Worm (Caenorhabditis elegans) whole organism, L3 larva: ENCODE data around the gene gcp-2.2.
A peak's percentile ranks its signal among the peaks of the same experiment; 100 is the strongest.

Experiments used
- ZK546.5 ChIP-seq: sonication (generic microtip); optimal IDR thresholded peaks from 2 replicates; lab custom pipeline; 2017; ENCODE audit warnings: missing biosample characterization, missing genetic modification characterization
- aly-2 ChIP-seq: fragments of 150-350 bp; optimal IDR thresholded peaks from 2 replicates; lab custom pipeline; 2014; ENCODE audit warnings: missing biosample characterization, missing genetic modification characterization
- ama-1 ChIP-seq: fragments of 150-350 bp; optimal IDR thresholded peaks from 2 replicates; lab custom pipeline; 2018
- ceh-82 ChIP-seq: fragments of 150-350 bp; optimal IDR thresholded peaks from 2 replicates; lab custom pipeline; 2014; ENCODE audit warnings: missing biosample characterization, missing genetic modification characterization
- ceh-9 ChIP-seq: sonication (generic microtip); optimal IDR thresholded peaks from 2 replicates; lab custom pipeline; 2018; ENCODE audit warnings: missing biosample characterization, missing genetic modification characterization
- daf-12 ChIP-seq: fragments of 150-350 bp; optimal IDR thresholded peaks from 2 replicates; lab custom pipeline; 2014; ENCODE audit warnings: missing biosample characterization, missing genetic modification reagents, missing genetic modification characterization
- egl-27 ChIP-seq: sonication (generic microtip); optimal IDR thresholded peaks from 4 replicates; lab custom pipeline; 2017; ENCODE audit warnings: missing biosample characterization, missing genetic modification reagents, missing genetic modification characterization
- elt-1 ChIP-seq: fragments of 150-350 bp; optimal IDR thresholded peaks from 2 replicates; lab custom pipeline; 2014; ENCODE audit warnings: missing biosample characterization, missing genetic modification characterization
- elt-2 ChIP-seq: sonication (generic microtip); optimal IDR thresholded peaks from 2 replicates; lab custom pipeline; 2016; ENCODE audit warnings: missing genetic modification reagents, mild to moderate bottlenecking, missing genetic modification characterization, missing compliant biosample characterization
- eor-1 ChIP-seq, 2 experiments: fragments of 150-350 bp; optimal IDR thresholded peaks; 2 replicates each; lab custom pipeline; 2014 to 2018; ENCODE audit warnings: missing biosample characterization in 2 of 2, missing genetic modification characterization in 2 of 2
- fkh-10 ChIP-seq: sonication (generic microtip); optimal IDR thresholded peaks from 2 replicates; lab custom pipeline; 2017; ENCODE audit warnings: missing biosample characterization, missing genetic modification reagents, missing genetic modification characterization
- fkh-2 ChIP-seq: fragments of 150-350 bp; optimal IDR thresholded peaks from 2 replicates; lab custom pipeline; 2014; ENCODE audit warnings: missing biosample characterization, missing genetic modification reagents, missing genetic modification characterization
- fos-1 ChIP-seq: fragments of 150-350 bp; optimal IDR thresholded peaks from 2 replicates; lab custom pipeline; 2014; ENCODE audit warnings: missing biosample characterization, missing genetic modification characterization
- hmg-11 ChIP-seq: sonication (generic microtip); optimal IDR thresholded peaks from 2 replicates; lab custom pipeline; 2016; ENCODE audit warnings: missing genetic modification characterization, missing compliant biosample characterization
- jun-1 ChIP-seq: fragments of 150-350 bp; optimal IDR thresholded peaks from 2 replicates; lab custom pipeline; 2014; ENCODE audit warnings: missing biosample characterization, missing genetic modification reagents, missing genetic modification characterization
- lin-15B ChIP-seq: fragments of 150-350 bp; optimal IDR thresholded peaks from 2 replicates; lab custom pipeline; 2014; ENCODE audit warnings: missing biosample characterization, missing genetic modification characterization
- lin-39 ChIP-seq: fragments of 150-350 bp; optimal IDR thresholded peaks from 2 replicates; lab custom pipeline; 2018; ENCODE audit warnings: missing biosample characterization, missing genetic modification reagents, missing genetic modification characterization
- lsy-12 ChIP-seq: sonication (generic microtip); optimal IDR thresholded peaks from 2 replicates; lab custom pipeline; 2016; ENCODE audit warnings: mild to moderate bottlenecking, missing genetic modification characterization, missing compliant biosample characterization
- mdl-1 ChIP-seq: fragments of 150-350 bp; optimal IDR thresholded peaks from 2 replicates; lab custom pipeline; 2014; ENCODE audit warnings: missing biosample characterization, missing genetic modification characterization
- mml-1 ChIP-seq: fragments of 150-350 bp; sonication (generic microtip); optimal IDR thresholded peaks from 3 replicates; lab custom pipeline; 2014; ENCODE audit warnings: missing biosample characterization, missing genetic modification characterization
- nfya-1 ChIP-seq: sonication (generic microtip); optimal IDR thresholded peaks from 2 replicates; lab custom pipeline; 2017; ENCODE audit warnings: missing genetic modification characterization, mild to moderate bottlenecking, missing compliant biosample characterization, antibody characterized with exemption, moderate library complexity; ENCODE audit not compliant: insufficient read depth
- nhr-25 ChIP-seq: sonication (generic microtip); optimal IDR thresholded peaks from 2 replicates; lab custom pipeline; 2017; ENCODE audit warnings: missing biosample characterization, missing genetic modification characterization
- nhr-28 ChIP-seq: fragments of 150-350 bp; optimal IDR thresholded peaks from 2 replicates; lab custom pipeline; 2014; ENCODE audit warnings: missing biosample characterization, missing genetic modification characterization
- nhr-76 ChIP-seq: fragments of 150-350 bp; sonication (generic microtip); optimal IDR thresholded peaks from 5 replicates; lab custom pipeline; 2014; ENCODE audit warnings: missing biosample characterization, missing genetic modification characterization
- pha-4 ChIP-seq: fragments of 150-350 bp; optimal IDR thresholded peaks from 2 replicates; lab custom pipeline; 2014; ENCODE audit warnings: missing biosample characterization, missing genetic modification reagents, missing genetic modification characterization
- pqm-1 ChIP-seq: fragments of 150-350 bp; optimal IDR thresholded peaks from 2 replicates; lab custom pipeline; 2017; ENCODE audit warnings: missing biosample characterization, missing genetic modification characterization, inconsistent platforms
- sea-2 ChIP-seq: fragments of 150-350 bp; sonication (generic microtip); optimal IDR thresholded peaks from 4 replicates; lab custom pipeline; 2014; ENCODE audit warnings: missing biosample characterization, missing genetic modification reagents, missing genetic modification characterization
- skn-1 ChIP-seq: fragments of 150-350 bp; optimal IDR thresholded peaks from 2 replicates; lab custom pipeline; 2014; ENCODE audit warnings: missing biosample characterization, missing genetic modification characterization
- snpc-4 ChIP-seq: fragments of 150-350 bp; optimal IDR thresholded peaks from 2 replicates; lab custom pipeline; 2014; ENCODE audit warnings: missing biosample characterization, missing genetic modification characterization
- tbx-2 ChIP-seq: sonication (generic microtip); optimal IDR thresholded peaks from 2 replicates; lab custom pipeline; 2016; ENCODE audit warnings: mild to moderate bottlenecking, missing genetic modification characterization, missing compliant biosample characterization
- unc-39 ChIP-seq: sonication (generic microtip); optimal IDR thresholded peaks from 4 replicates; lab custom pipeline; 2017; ENCODE audit warnings: missing biosample characterization, missing genetic modification characterization
- zag-1 ChIP-seq: fragments of 150-350 bp; optimal IDR thresholded peaks from 2 replicates; lab custom pipeline; 2014; ENCODE audit warnings: missing biosample characterization, missing genetic modification characterization
- ztf-11 ChIP-seq: fragments of 150-350 bp; optimal IDR thresholded peaks from 2 replicates; lab custom pipeline; 2014; ENCODE audit warnings: missing biosample characterization, missing genetic modification characterization

Gene gcp-2.2

ce11 chrX:11551808-11552207 is 14.3 kb downstream of the gcp-2.2 start:
- TF ChIP-seq nhr-25 (tag; lab: Kevin White, UChicago) (no peak), elt-1 (no peak), nhr-28 (no peak), mdl-1 (tag; lab: Kevin White, UChicago) (no peak), zag-1 (no peak), tbx-2 (no peak), skn-1 (no peak), lsy-12 (tag; lab: Kevin White, UChicago) (no peak), sea-2 (GFP tag; lab: Kevin White, UChicago) (no peak), lin-15B (no peak), mml-1 (no peak), unc-39 (no peak), ZK546.5 (tag; lab: Kevin White, UChicago) (no peak), ceh-82 (tag; lab: Kevin White, UChicago) (no peak)
- TF ChIP-seq, all 47 proteins: peak for 0

DNA sequence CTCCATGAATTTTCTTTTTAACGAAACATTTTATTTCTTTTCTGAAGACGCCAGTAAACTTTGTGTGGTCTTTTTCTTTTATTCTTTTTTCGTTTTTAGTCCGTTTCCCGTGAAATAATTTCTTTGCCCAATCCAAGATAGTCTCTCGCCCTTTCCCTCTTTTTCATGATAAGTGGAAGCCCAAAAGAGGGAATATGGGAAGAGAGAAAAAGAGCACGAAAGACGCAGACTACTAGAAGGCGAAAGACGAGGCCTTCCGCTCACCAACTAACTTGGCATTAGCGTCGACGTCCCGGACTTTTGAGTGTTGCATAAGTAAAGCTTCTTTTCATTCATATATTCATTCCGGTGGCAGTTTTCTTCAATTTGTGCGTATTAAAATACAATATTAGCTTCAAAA is 15.4 kb downstream of the gcp-2.2 start:
- TF ChIP-seq fkh-2 (tag; lab: Kevin White, UChicago) (no peak), hmg-11 (no peak), ceh-82 (tag; lab: Kevin White, UChicago) (no peak), ztf-11 (tag; lab: Kevin White, UChicago) (no peak), nfya-1 (tag; lab: Kevin White, UChicago) (peak; percentile 47), lin-39 (tag; lab: Kevin White, UChicago) (no peak), egl-27 (tag; lab: Kevin White, UChicago) (no peak)

- TF ChIP-seq mml-1 = no peak
- TF ChIP-seq ZK546.5 (tag; lab: Kevin White, UChicago) = no peak
- no peak for TF ChIP-seq sea-2 (GFP tag; lab: Kevin White, UChicago)
- TF ChIP-seq hmg-11 = no peak
- no peak for TF ChIP-seq tbx-2
- TF ChIP-seq ztf-11 (tag; lab: Kevin White, UChicago) = no peak
- no peak for TF ChIP-seq fos-1 (tag; lab: Kevin White, UChicago)
- TF ChIP-seq nhr-76 (tag; lab: Kevin White, UChicago) = no peak
- no peak for TF ChIP-seq fkh-10 (GFP tag; lab: Kevin White, UChicago)
- TF ChIP-seq pqm-1 (tag; lab: Kevin White, UChicago) = no peak
Measured at ce11 chrX:11554522-11554921, 17.0 kb downstream of the gcp-2.2 start.

DNA sequence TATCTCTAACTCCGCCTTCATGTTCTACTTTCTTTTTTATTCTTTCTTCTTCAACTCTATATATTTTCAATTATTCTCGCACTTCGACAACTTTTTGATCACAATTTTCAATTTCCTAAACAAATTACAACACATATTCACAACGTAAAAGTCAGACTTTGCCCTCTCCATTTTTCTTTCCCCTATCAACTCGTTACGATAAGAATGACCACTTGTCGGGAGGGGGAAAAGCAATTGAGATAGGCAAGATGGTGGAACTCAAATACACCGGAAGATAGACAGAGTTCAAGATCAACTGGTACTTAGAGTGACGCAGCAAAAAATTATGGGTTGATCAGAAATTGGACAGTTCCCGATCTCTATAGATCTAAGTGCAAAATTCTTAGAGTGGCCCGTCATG is 17.5 kb downstream of the gcp-2.2 start:
- no peak for TF ChIP-seq mdl-1 (tag; lab: Kevin White, UChicago)
- TF ChIP-seq elt-2 = peak; percentile 59
- TF ChIP-seq pha-4 (tag; lab: Kevin White, UChicago) = peak; percentile 3
- TF ChIP-seq pqm-1 (tag; lab: Kevin White, UChicago) = peak; percentile 26
- no peak for TF ChIP-seq daf-12 (tag; lab: Kevin White, UChicago)

DNA sequence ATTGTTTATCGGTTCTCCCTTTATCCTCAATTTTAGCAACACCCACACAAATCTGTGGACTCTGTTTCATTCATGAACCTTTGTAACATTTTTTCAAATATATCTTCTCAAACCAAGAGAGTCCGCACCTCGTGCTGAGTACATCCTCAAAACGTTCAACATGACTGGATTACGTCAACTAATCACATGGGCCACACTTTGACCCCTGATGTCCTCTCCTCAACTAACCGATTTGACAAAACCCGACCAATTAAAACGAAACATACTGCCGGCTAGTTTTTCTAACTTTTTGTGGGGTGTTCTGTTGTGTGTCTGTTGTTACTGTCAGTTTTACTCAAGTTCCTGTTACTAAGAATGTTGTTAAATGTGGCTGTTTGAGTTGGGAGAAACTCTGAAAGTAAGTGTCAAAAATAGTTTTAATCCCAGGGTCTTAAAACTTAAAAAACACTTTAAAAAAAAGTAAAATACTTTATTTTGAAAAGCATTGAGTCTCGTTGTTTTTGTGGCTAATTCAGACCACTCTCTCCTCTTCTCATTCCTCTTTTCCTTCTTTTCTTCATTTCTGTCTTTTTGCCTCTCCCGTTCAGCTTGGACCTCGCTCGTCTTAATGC is 18.1 kb downstream of the gcp-2.2 start:
- no peak for TF ChIP-seq snpc-4 (tag; lab: Kevin White, UChicago)
- no peak for TF ChIP-seq ceh-9 (tag; lab: Kevin White, UChicago)
- TF ChIP-seq elt-1 = no peak
- no peak for TF ChIP-seq hmg-11

DNA sequence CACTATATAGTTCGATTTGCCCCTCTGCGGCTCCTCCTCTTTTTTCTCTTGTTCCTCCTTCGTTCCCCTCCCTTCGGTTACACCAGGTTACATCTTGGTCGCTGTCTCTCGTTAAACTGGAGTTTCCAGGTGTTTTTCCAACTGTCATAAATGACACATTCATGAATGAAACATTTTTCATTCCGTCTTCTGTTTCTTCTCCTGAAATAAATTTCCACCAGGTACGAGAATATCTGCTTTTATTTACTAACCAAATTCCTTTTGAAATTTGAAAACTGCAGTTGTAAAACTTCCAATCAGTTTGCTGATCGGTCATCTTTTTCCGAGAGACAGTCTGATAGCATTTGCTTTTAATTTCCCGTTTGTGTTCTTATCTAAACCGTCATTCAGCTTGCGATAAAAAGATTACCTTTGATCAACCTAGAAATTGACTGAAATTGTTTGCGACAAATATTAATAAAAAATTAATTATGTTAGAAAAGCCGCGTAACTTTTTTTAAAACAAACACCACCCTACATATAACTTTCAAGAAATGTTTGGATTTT is 18.8 kb downstream of the gcp-2.2 start, which contains the start of gene C35C5.10:
Gene C35C5.10 (plus strand): TSS at position 51 of the 546 bp plus-strand sequence.
- TF ChIP-seq eor-1 (tag; optimal IDR thresholded peaks at IDR 0.05; lab: Kevin White, UChicago) (no peak), nhr-28 (no peak), elt-2 (peak; percentile 72), jun-1 (no peak), pqm-1 (tag; lab: Kevin White, UChicago) (peak; percentile 72), aly-2 (no peak), ama-1 (no peak)
- TF ChIP-seq, all 47 proteins: peak for 2
